Fruit fly (Drosophila melanogaster): Measurements from ENCODE around the gene CtIP.
A peak's percentile ranks its signal among the peaks of the same experiment; 100 is the strongest.

CtIP gene

dm6 chr3L:20398243-20399222 is 37.5 kb upstream of the CtIP start (continued):
- TF ChIP-seq jing (GFP tag; optimal IDR thresholded peaks at IDR 0.05) = peak; percentile 58
- peak; percentile 61 for TF ChIP-seq Dad (GFP tag; optimal IDR thresholded peaks at IDR 0.05)
- peak; percentile 32 for TF ChIP-seq Adf1 (GFP tag; IDR thresholded peaks at IDR 0.05)
- peak; percentile 66 for TF ChIP-seq CG11696 (GFP tag; IDR thresholded peaks at IDR 0.05)
- peak; percentile 94 for TF ChIP-seq gem (tag; optimal IDR thresholded peaks at IDR 0.05)
- peak; percentile 80 for TF ChIP-seq vvl (GFP tag; IDR thresholded peaks at IDR 0.05)
- peak; percentile 85 for TF ChIP-seq HHEX (GFP tag; optimal IDR thresholded peaks at IDR 0.05)
- peak; percentile 91 for TF ChIP-seq CG13424 (tag; optimal IDR thresholded peaks at IDR 0.05)
- TF ChIP-seq dmrt99B (tag; optimal IDR thresholded peaks at IDR 0.05) = peak; percentile 93
- TF ChIP-seq Med (GFP tag) = peak; percentile 93
- TF ChIP-seq YL-1 (GFP tag; optimal IDR thresholded peaks at IDR 0.05) = peak; percentile 31
- peak; percentile 42 for TF ChIP-seq Spps (tag; optimal IDR thresholded peaks at IDR 0.05)
- peak; percentile 33; the same call in 1 of the 3 replicates for TF ChIP-seq CG2889 (GFP tag; IDR thresholded peaks at IDR 0.05)
- TF ChIP-seq CG18011 (GFP tag; optimal IDR thresholded peaks at IDR 0.05) = peak; percentile 68
- TF ChIP-seq sd (tag; optimal IDR thresholded peaks at IDR 0.05) = peak; percentile 66
- TF ChIP-seq CG34422 (GFP tag; IDR thresholded peaks at IDR 0.05) = peak; percentile 70; the same call in 2 of the 3 replicates
- peak; percentile 74 for TF ChIP-seq Hand (GFP tag; optimal IDR thresholded peaks at IDR 0.05)
- TF ChIP-seq oc (tag; optimal IDR thresholded peaks at IDR 0.05) = peak; percentile 60
- TF ChIP-seq CG32767 (GFP tag; IDR thresholded peaks at IDR 0.05) = no peak
- no peak for TF ChIP-seq tll (GFP tag; optimal IDR thresholded peaks at IDR 0.05)
- TF ChIP-seq CG15479 (GFP tag; optimal IDR thresholded peaks at IDR 0.05) = no peak
- TF ChIP-seq tio (GFP tag; optimal IDR thresholded peaks at IDR 0.05) = peak; percentile 88
- peak; percentile 59 for TF ChIP-seq shn (GFP tag; optimal IDR thresholded peaks at IDR 0.05)
- peak; percentile 75 for TF ChIP-seq tx (GFP tag; optimal IDR thresholded peaks at IDR 0.05)
- TF ChIP-seq Oaz (GFP tag; IDR thresholded peaks at IDR 0.05) = peak; percentile 59
- 0 out of 2 replicates have a peak, but pooled peaks have one; percentile 28 for TF ChIP-seq dati (GFP tag; IDR thresholded peaks at IDR 0.05)
- TF ChIP-seq Mad (GFP tag; optimal IDR thresholded peaks at IDR 0.05) = peak; percentile 82
- TF ChIP-seq Sox100B (GFP tag; optimal IDR thresholded peaks at IDR 0.05) = peak; percentile 92
- peak; percentile 77 for TF ChIP-seq H15 (GFP tag; IDR thresholded peaks at IDR 0.05)
- TF ChIP-seq Tbp (GFP tag; optimal IDR thresholded peaks at IDR 0.05) = no peak
- no peak for TF ChIP-seq Doc3 (GFP tag; IDR thresholded peaks at IDR 0.05; ENCODE audit: partially characterized antibody)
- peak; percentile 86 for TF ChIP-seq seq (GFP tag; IDR thresholded peaks at IDR 0.05)
- TF ChIP-seq hbn (GFP tag; IDR thresholded peaks at IDR 0.05; ENCODE audit: partially characterized antibody) = no peak
- TF ChIP-seq Poxn (GFP tag; IDR thresholded peaks at IDR 0.05) = no peak
- TF ChIP-seq Atf-2 (GFP tag; optimal IDR thresholded peaks at IDR 0.05) = peak; percentile 63
- peak; percentile 86 for TF ChIP-seq fd3F (GFP tag; optimal IDR thresholded peaks at IDR 0.05)
- no peak for TF ChIP-seq CG11560 (tag; IDR thresholded peaks at IDR 0.05)
- peak; percentile 65; the same call in 1 of the 2 replicates for TF ChIP-seq klu (GFP tag; IDR thresholded peaks at IDR 0.05)
- TF ChIP-seq ssp (GFP tag; IDR thresholded peaks at IDR 0.05) = peak; percentile 63
- peak; percentile 75 for TF ChIP-seq CG13624 (GFP tag; optimal IDR thresholded peaks at IDR 0.05)
- peak; percentile 5 for TF ChIP-seq Elba2 (GFP tag; optimal IDR thresholded peaks at IDR 0.05)
- peak; percentile 69 for TF ChIP-seq CG14050 (GFP tag; IDR thresholded peaks at IDR 0.05)
- TF ChIP-seq danr (GFP tag; IDR thresholded peaks at IDR 0.05) = peak; percentile 57; the same call in 1 of the 2 replicates
- TF ChIP-seq CG10959 (GFP tag; IDR thresholded peaks at IDR 0.05) = 0 out of 2 replicates have a peak, but pooled peaks have one; percentile 46
- TF ChIP-seq sna (GFP tag; IDR thresholded peaks at IDR 0.05; ENCODE audit: partially characterized antibody) = no peak
- no peak for TF ChIP-seq sc (optimal IDR thresholded peaks at IDR 0.05)
- peak; percentile 72 for TF ChIP-seq sc (GFP tag; optimal IDR thresholded peaks at IDR 0.05)
- TF ChIP-seq CG10979 (tag; optimal IDR thresholded peaks at IDR 0.05) = peak; percentile 87
